Worm (Caenorhabditis elegans): Measurements from ENCODE around the gene C14A4.8.
A peak's percentile ranks its signal among the peaks of the same experiment; 100 is the strongest.

C14A4.8 gene

ce11 chrII:10584036-10584435, 13.9 kb downstream of the C14A4.8 start, which contains the start of gene algn-9:
Gene algn-9 (plus strand): TSS chrII:10584336.
- TF ChIP-seq snpc-4 (tag; optimal IDR thresholded peaks at IDR 0.05), result no peak
- TF ChIP-seq nhr-43 (tag; optimal IDR thresholded peaks at IDR 0.05; ENCODE audit: poor library complexity, severe bottlenecking), result no peak
- no peak for TF ChIP-seq ceh-82 (tag; optimal IDR thresholded peaks at IDR 0.05)
- no peak for TF ChIP-seq nhr-23 (tag; optimal IDR thresholded peaks at IDR 0.05)
- no peak for TF ChIP-seq lin-39 (tag; optimal IDR thresholded peaks at IDR 0.05)
- TF ChIP-seq mdl-1 (tag; optimal IDR thresholded peaks at IDR 0.05), result no peak
- TF ChIP-seq nhr-28 (tag; optimal IDR thresholded peaks at IDR 0.05), result no peak
- TF ChIP-seq R02D3.7 (tag; optimal IDR thresholded peaks at IDR 0.05), result no peak
- TF ChIP-seq daf-12 (tag; optimal IDR thresholded peaks at IDR 0.05), result no peak
- TF ChIP-seq nhr-67 (tag; optimal IDR thresholded peaks at IDR 0.05), result no peak
- TF ChIP-seq zag-1 (tag; optimal IDR thresholded peaks at IDR 0.05), result no peak
- no peak for TF ChIP-seq ZK546.5 (tag; optimal IDR thresholded peaks at IDR 0.05)

- TF ChIP-seq nhr-77 (tag; optimal IDR thresholded peaks at IDR 0.05) (no peak), nhr-11 (tag; optimal IDR thresholded peaks at IDR 0.05) (no peak), nhr-23 (tag; optimal IDR thresholded peaks at IDR 0.05) (no peak), unc-39 (tag; optimal IDR thresholded peaks at IDR 0.05) (no peak), fkh-10 (GFP tag; optimal IDR thresholded peaks at IDR 0.05) (no peak), nhr-67 (tag; optimal IDR thresholded peaks at IDR 0.05) (no peak), fkh-2 (tag; optimal IDR thresholded peaks at IDR 0.05) (no peak), eor-1 (tag; optimal IDR thresholded peaks at IDR 0.05) (no peak)
Observed at ce11 chrII:10582318-10582717, 15.6 kb downstream of the C14A4.8 start, which contains the start of gene mrps-22. Gene mrps-22 (plus strand): TSS chrII:10582618.

ce11 chrII:10580833-10581232, 17.1 kb downstream of the C14A4.8 start, which contains the start of gene dap-3:
Gene dap-3 (plus strand): TSS chrII:10581133.
- TF ChIP-seq daf-12 (tag; optimal IDR thresholded peaks at IDR 0.05) (no peak), elt-1 (tag; optimal IDR thresholded peaks at IDR 0.05) (no peak), lin-15B (tag; optimal IDR thresholded peaks at IDR 0.05) (no peak), ZK546.5 (tag; optimal IDR thresholded peaks at IDR 0.05) (no peak), nhr-23 (tag; optimal IDR thresholded peaks at IDR 0.05) (no peak), fos-1 (tag; optimal IDR thresholded peaks at IDR 0.05) (no peak), ztf-4 (tag; optimal IDR thresholded peaks at IDR 0.05) (no peak), mml-1 (tag; optimal IDR thresholded peaks at IDR 0.05) (no peak), egl-27 (tag; optimal IDR thresholded peaks at IDR 0.05) (no peak), nhr-43 (tag; optimal IDR thresholded peaks at IDR 0.05; ENCODE audit: poor library complexity, severe bottlenecking) (no peak), ceh-16 (tag; optimal IDR thresholded peaks at IDR 0.05) (no peak), elt-2 (tag; optimal IDR thresholded peaks at IDR 0.05) (no peak), lsy-12 (tag; optimal IDR thresholded peaks at IDR 0.05) (no peak), nhr-76 (tag; optimal IDR thresholded peaks at IDR 0.05) (no peak), sea-2 (GFP tag; optimal IDR thresholded peaks at IDR 0.05) (no peak), nhr-28 (tag; optimal IDR thresholded peaks at IDR 0.05) (no peak), elt-3 (tag; optimal IDR thresholded peaks at IDR 0.05) (no peak)

- TF ChIP-seq nhr-237 (tag; optimal IDR thresholded peaks at IDR 0.05) (no peak), nhr-11 (tag; optimal IDR thresholded peaks at IDR 0.05) (no peak), nhr-76 (tag; optimal IDR thresholded peaks at IDR 0.05) (no peak), ceh-16 (tag; optimal IDR thresholded peaks at IDR 0.05) (no peak), nhr-77 (tag; optimal IDR thresholded peaks at IDR 0.05) (no peak), zag-1 (tag; optimal IDR thresholded peaks at IDR 0.05) (no peak), ama-1 (optimal IDR thresholded peaks at IDR 0.05) (no peak), nhr-28 (tag; optimal IDR thresholded peaks at IDR 0.05) (no peak), tbx-2 (tag; optimal IDR thresholded peaks at IDR 0.05) (no peak), fkh-2 (tag; optimal IDR thresholded peaks at IDR 0.05) (no peak), ztf-4 (tag; optimal IDR thresholded peaks at IDR 0.05) (no peak), sea-2 (GFP tag; optimal IDR thresholded peaks at IDR 0.05) (no peak), lin-15B (tag; optimal IDR thresholded peaks at IDR 0.05) (no peak), unc-62 (GFP tag; optimal IDR thresholded peaks at IDR 0.05) (no peak)
Observed at ce11 chrII:10579655-10580054, 18.3 kb downstream of the C14A4.8 start, which contains the start of gene dohh-1. Gene dohh-1 (plus strand): TSS chrII:10579955.

- TF ChIP-seq nhr-25 (tag; optimal IDR thresholded peaks at IDR 0.05), result peak; percentile 10
- peak; percentile 39 for TF ChIP-seq lin-15B (tag; optimal IDR thresholded peaks at IDR 0.05)
- no peak for TF ChIP-seq eor-1 (tag; optimal IDR thresholded peaks at IDR 0.05)
- TF ChIP-seq R02D3.7 (tag; optimal IDR thresholded peaks at IDR 0.05), result peak; percentile 66
- TF ChIP-seq ceh-9 (tag; optimal IDR thresholded peaks at IDR 0.05), result no peak
Observed at ce11 chrII:10578843-10579430, 19.0 kb downstream of the C14A4.8 start, which contains the start of gene rpb-6. Gene rpb-6 (plus strand): TSS chrII:10579380.
